Worm (Caenorhabditis elegans) whole organism, L4 larva: ENCODE results near the gene abcf-2.

Experiments used
- cey-2 ChIP-seq: sonication (generic microtip); optimal IDR thresholded peaks from 3 replicates; lab custom pipeline; 2017; ENCODE audit warnings: missing genetic modification characterization, mild to moderate bottlenecking, missing compliant biosample characterization, antibody characterized with exemption, borderline replicate concordance; ENCODE audit not compliant: insufficient read depth
- mxl-2 ChIP-seq: fragments of 200-800 bp; sonication (Bioruptor generic); conservative IDR thresholded peaks from 2 replicates; pipeline ENCODE4 v1.3.6; 2022; ENCODE audit warnings: missing genetic modification reagents, missing genetic modification characterization, missing compliant biosample characterization
- nhr-76 ChIP-seq: fragments of 150-350 bp; optimal IDR thresholded peaks from 2 replicates; lab custom pipeline; 2014; ENCODE audit warnings: missing biosample characterization, missing genetic modification characterization
- skn-1 ChIP-seq: fragments of 150-350 bp; optimal IDR thresholded peaks from 2 replicates; lab custom pipeline; 2014; ENCODE audit warnings: missing biosample characterization, missing genetic modification characterization
- snpc-4 ChIP-seq: fragments of 150-350 bp; optimal IDR thresholded peaks from 2 replicates; lab custom pipeline; 2014; ENCODE audit warnings: missing biosample characterization, missing genetic modification characterization

DNA sequence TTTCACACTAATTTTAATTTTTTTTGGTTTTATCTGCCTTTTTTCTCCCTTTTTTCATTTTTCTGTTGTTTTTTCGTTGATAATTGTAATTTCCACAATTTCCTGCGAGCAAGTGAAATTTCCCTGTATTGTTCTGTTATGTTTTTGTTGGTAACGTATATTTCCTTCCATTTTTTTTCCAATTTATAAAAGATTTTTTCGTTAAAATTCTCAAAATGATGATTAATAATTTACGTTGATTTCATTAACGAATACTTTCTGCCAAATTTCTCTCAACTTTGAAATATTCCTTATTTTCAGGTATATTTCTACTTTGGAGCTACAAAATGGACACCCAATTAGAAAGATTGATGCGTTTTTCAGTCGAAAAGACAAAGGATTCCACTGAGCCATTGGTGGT, 40.5 kb upstream of the abcf-2 start, which contains the start of gene T28A8.8:
- TF ChIP-seq snpc-4 (tag; lab: Kevin White, UChicago) (no peak), mxl-2 (no peak), cey-2 (tag; lab: Kevin White, UChicago) (no peak), skn-1 (tag; lab: Kevin White, UChicago) (no peak), nhr-76 (tag; lab: Kevin White, UChicago) (no peak)
